Worm (Caenorhabditis elegans): ENCODE data around the gene F40G12.4.

DNA sequence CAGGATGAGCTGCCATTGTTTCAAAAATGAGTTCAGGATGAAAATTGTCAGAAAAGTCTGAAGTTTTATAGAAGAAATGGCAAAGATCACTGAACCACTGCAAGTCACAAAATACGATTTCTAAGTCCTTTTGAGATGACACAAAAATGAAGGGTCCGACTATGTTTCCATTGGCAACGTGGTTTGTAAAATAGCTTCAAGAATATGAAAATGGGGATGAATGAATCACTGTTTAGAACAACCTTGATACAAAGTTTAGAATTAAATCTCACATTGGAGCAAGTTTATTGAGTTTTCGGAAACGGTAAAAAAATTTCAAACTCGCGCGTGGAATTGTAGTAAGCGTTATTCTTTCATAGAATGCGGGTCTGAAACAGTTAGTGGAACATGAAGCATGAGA lies 42.6 kb upstream of the F40G12.4 start, which contains the start of gene ddn-3:
- TF ChIP-seq ceh-36 (tag; optimal IDR thresholded peaks at IDR 0.05): no peak
- TF ChIP-seq scrt-1 (GFP tag; IDR thresholded peaks at IDR 0.05): no peak
- TF ChIP-seq hmbx-1 (tag; optimal IDR thresholded peaks at IDR 0.05): no peak
- TF ChIP-seq sea-1 (GFP tag; conservative IDR thresholded peaks at IDR 0.05): no peak
- TF ChIP-seq pes-1 (GFP tag; IDR thresholded peaks at IDR 0.05): no peak

Measured in whole organism, early embryonic.